Worm (Caenorhabditis elegans): Measurements from ENCODE around the gene meg-1.

Gene meg-1

ce11 chrX:13893256-13893655 lies 36.2 kb downstream of the meg-1 start, which contains the start of gene sra-37:
Gene sra-37, minus strand, starts transcription at chrX:13893356.
- no peak for TF ChIP-seq F33H1.4 (GFP tag; IDR thresholded peaks at IDR 0.05)
- TF ChIP-seq ztf-26 (tag; optimal IDR thresholded peaks at IDR 0.05), result no peak
- no peak for TF ChIP-seq ekl-4 (GFP tag; IDR thresholded peaks at IDR 0.05)
- TF ChIP-seq T07F8.4 (tag; optimal IDR thresholded peaks at IDR 0.05), result no peak
- no peak for TF ChIP-seq madf-10 (tag; optimal IDR thresholded peaks at IDR 0.05)
- no peak for TF ChIP-seq madf-6 (GFP tag; IDR thresholded peaks at IDR 0.05)
- TF ChIP-seq pha-4 (tag; optimal IDR thresholded peaks at IDR 0.05), result no peak
- no peak for TF ChIP-seq chd-7 (tag; optimal IDR thresholded peaks at IDR 0.05)
- TF ChIP-seq unc-130 (GFP tag; optimal IDR thresholded peaks at IDR 0.05), result no peak
- TF ChIP-seq lsl-1 (GFP tag; optimal IDR thresholded peaks at IDR 0.05), result no peak
- no peak for TF ChIP-seq lin-26 (GFP tag; IDR thresholded peaks at IDR 0.05)
- TF ChIP-seq atf-7 (tag; optimal IDR thresholded peaks at IDR 0.05), result no peak
- TF ChIP-seq let-526 (GFP tag; IDR thresholded peaks at IDR 0.05), result no peak

- TF ChIP-seq Y67H2A.10 (GFP tag; conservative IDR thresholded peaks at IDR 0.05) (no peak), ccch-3 (GFP tag; optimal IDR thresholded peaks at IDR 0.05) (no peak), F49E8.2 (tag; optimal IDR thresholded peaks at IDR 0.05; ENCODE audit: insufficient read depth) (no peak), rpc-1 (optimal IDR thresholded peaks at IDR 0.05) (peak; percentile 22), rpc-1 (tag; optimal IDR thresholded peaks at IDR 0.05) (peak; percentile 55), let-607 (tag; optimal IDR thresholded peaks at IDR 0.05) (no peak), die-1 (tag; optimal IDR thresholded peaks at IDR 0.05) (no peak), attf-5 (GFP tag; optimal IDR thresholded peaks at IDR 0.05) (no peak), cebp-1 (GFP tag; IDR thresholded peaks at IDR 0.05) (no peak), cebp-1 (tag; optimal IDR thresholded peaks at IDR 0.05) (no peak), mxl-1 (tag; optimal IDR thresholded peaks at IDR 0.05) (no peak), aptf-3 (GFP tag; IDR thresholded peaks at IDR 0.05) (no peak), tbx-9 (tag; optimal IDR thresholded peaks at IDR 0.05; ENCODE audit: borderline replicate concordance) (no peak), mcd-1 (GFP tag; IDR thresholded peaks at IDR 0.05) (no peak), ztf-22 (GFP tag; optimal IDR thresholded peaks at IDR 0.05) (no peak), hrde-1 (tag; optimal IDR thresholded peaks at IDR 0.05; ENCODE audit: borderline replicate concordance) (no peak), rcor-1 (GFP tag; IDR thresholded peaks at IDR 0.05) (0 out of 2 replicates have a peak, but pooled peaks have one; percentile 41), K11D2.4 (GFP tag; IDR thresholded peaks at IDR 0.05) (no peak), snpc-1.3 (tag; optimal IDR thresholded peaks at IDR 0.05; ENCODE audit: insufficient read depth) (no peak), zim-3 (tag; optimal IDR thresholded peaks at IDR 0.05) (no peak), unc-62 (GFP tag; optimal IDR thresholded peaks at IDR 0.05) (no peak), hmg-20 (GFP tag; IDR thresholded peaks at IDR 0.05) (0 out of 2 replicates have a peak, but pooled peaks have one; percentile 17), nhr-27 (tag; optimal IDR thresholded peaks at IDR 0.05) (no peak), D2030.7 (GFP tag; IDR thresholded peaks at IDR 0.05) (no peak), C06A6.2 (GFP tag; conservative IDR thresholded peaks at IDR 0.05) (no peak), egl-44 (GFP tag; IDR thresholded peaks at IDR 0.05) (0 out of 2 replicates have a peak, but pooled peaks have one; percentile 23), nfya-1 (tag; optimal IDR thresholded peaks at IDR 0.05; ENCODE audit: borderline replicate concordance, insufficient read depth) (no peak), madf-3 (GFP tag; IDR thresholded peaks at IDR 0.05) (no peak), F10E7.11 (tag; optimal IDR thresholded peaks at IDR 0.05) (no peak), pbrm-1 (GFP tag; IDR thresholded peaks at IDR 0.05) (no peak; the same call in 1 of the 2 replicates), F39B2.1 (GFP tag; IDR thresholded peaks at IDR 0.05) (no peak), lin-26 (GFP tag; IDR thresholded peaks at IDR 0.05) (peak; percentile 53; the same call in 1 of the 2 replicates), nhr-80 (tag; optimal IDR thresholded peaks at IDR 0.05) (no peak), lsy-27 (tag; optimal IDR thresholded peaks at IDR 0.05; ENCODE audit: borderline replicate concordance, insufficient read depth) (no peak), nhr-179 (tag; optimal IDR thresholded peaks at IDR 0.05) (no peak), mes-4 (tag; optimal IDR thresholded peaks at IDR 0.05) (no peak), pha-4 (tag; optimal IDR thresholded peaks at IDR 0.05) (no peak)
Measured at ce11 chrX:13886195-13886594, 43.2 kb downstream of the meg-1 start.

Data from whole organism, young adult.